Fruit fly (Drosophila melanogaster) whole organism: ENCODE data around the gene CG15892.

ENCODE experiments used
- CG8478 ChIP-seq: fragments of >200 bp; optimal IDR thresholded peaks from 2 replicates; lab custom pipeline; 2018; ENCODE audit warnings: inconsistent platforms
- Dll ChIP-seq: fragments of >200 bp; optimal IDR thresholded peaks from 2 replicates; lab custom pipeline; 2017
- EcR ChIP-seq, 2 experiments: fragments of >200 bp; optimal IDR thresholded peaks; 2 replicates each; lab custom pipeline; 2017; ENCODE audit warnings: missing biosample characterization in 2 of 2, missing genetic modification characterization in 2 of 2, missing genetic modification reagents in 2 of 2
- pan ChIP-seq: fragments of >200 bp; optimal IDR thresholded peaks from 2 replicates; lab custom pipeline; 2017
- psq ChIP-seq: fragments of >200 bp; optimal IDR thresholded peaks from 2 replicates; lab custom pipeline; 2017
- usp ChIP-seq: fragments of >200 bp; optimal IDR thresholded peaks from 2 replicates; lab custom pipeline; 2017; ENCODE audit warnings: missing biosample characterization, missing genetic modification characterization, mixed read lengths

Gene CG15892

DNA sequence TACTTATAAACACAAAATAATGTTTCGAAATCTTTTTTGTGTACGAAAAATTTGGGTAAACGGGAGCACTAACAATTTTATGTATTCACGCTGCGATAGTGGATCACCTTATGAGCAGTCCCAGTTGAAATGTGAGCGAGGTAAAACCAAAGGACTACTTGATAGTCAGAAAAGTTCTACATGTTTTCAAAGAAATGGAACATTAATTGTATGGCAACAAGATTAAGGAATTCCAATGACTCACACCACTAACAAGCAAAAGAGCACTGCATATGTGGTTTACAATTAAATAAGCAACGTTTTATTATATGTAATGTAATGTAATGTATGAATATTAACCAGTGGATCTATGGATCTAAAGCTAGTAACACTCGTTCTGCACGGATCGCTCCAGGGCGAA lies at the start of gene CG15892:
TSS of gene CG15892 (minus strand) at position 101 of the 400 bp plus-strand sequence.
- TF ChIP-seq psq (lab: Kevin White, UChicago) = no peak
- no peak for TF ChIP-seq pan (lab: Kevin White, UChicago)
- TF ChIP-seq usp (GFP tag; lab: Kevin White, UChicago) = no peak
- TF ChIP-seq CG8478 (lab: Kevin White, UChicago) = no peak
- TF ChIP-seq Dll (lab: Kevin White, UChicago) = no peak

- TF ChIP-seq psq (lab: Kevin White, UChicago) = no peak
- TF ChIP-seq pan (lab: Kevin White, UChicago) = peak; percentile 76
These were observed 49.2 kb upstream of the CG15892 start for dm6 chrX:6343323-6343722.

dm6 chrX:6341678-6342077 lies 47.5 kb upstream of the CG15892 start:
- TF ChIP-seq CG8478 (lab: Kevin White, UChicago) = no peak
- no peak for TF ChIP-seq usp (GFP tag; lab: Kevin White, UChicago)
- TF ChIP-seq pan (lab: Kevin White, UChicago) = no peak
- no peak for TF ChIP-seq Dll (lab: Kevin White, UChicago)
- no peak for TF ChIP-seq EcR (GFP tag; optimal IDR thresholded peaks at IDR 0.05; lab: Kevin White, UChicago)
- TF ChIP-seq psq (lab: Kevin White, UChicago) = no peak

DNA sequence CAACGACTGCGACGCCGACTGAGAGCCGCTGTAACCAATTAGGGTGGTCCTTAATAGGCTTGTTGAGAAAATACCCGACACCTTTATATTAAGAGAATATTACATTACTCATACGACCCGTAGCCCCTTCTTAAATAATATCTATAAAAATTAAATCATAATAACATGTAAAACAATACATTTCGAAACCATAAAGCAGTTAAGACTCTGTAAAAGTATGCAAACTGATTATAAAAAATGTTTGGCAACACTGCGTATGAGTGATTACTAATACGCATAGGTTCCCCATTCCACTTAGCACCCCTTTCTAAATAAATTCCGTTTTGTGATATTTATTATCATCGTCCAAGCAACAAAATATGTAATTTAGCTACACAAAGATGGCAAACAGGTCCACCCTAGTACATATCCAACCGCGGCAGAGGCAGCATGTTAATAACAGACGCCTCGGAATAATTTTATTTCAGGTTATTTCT lies 46.5 kb upstream of the CG15892 start:
- TF ChIP-seq usp (GFP tag; lab: Kevin White, UChicago) = no peak
- TF ChIP-seq Dll (lab: Kevin White, UChicago) = no peak
- TF ChIP-seq psq (lab: Kevin White, UChicago) = no peak
- no peak for TF ChIP-seq EcR (GFP tag; optimal IDR thresholded peaks at IDR 0.05; lab: Kevin White, UChicago)
- no peak for TF ChIP-seq CG8478 (lab: Kevin White, UChicago)
- TF ChIP-seq pan (lab: Kevin White, UChicago) = no peak

- peak in 1 of 2 experiments; percentile 30 for TF ChIP-seq EcR (GFP tag; optimal IDR thresholded peaks at IDR 0.05; lab: Kevin White, UChicago)
- TF ChIP-seq psq (lab: Kevin White, UChicago) = no peak
- no peak for TF ChIP-seq pan (lab: Kevin White, UChicago)
- TF ChIP-seq usp (GFP tag; lab: Kevin White, UChicago) = no peak
- no peak for TF ChIP-seq Dll (lab: Kevin White, UChicago)
- no peak for TF ChIP-seq CG8478 (lab: Kevin White, UChicago)
These were observed 45.9 kb upstream of the CG15892 start for dm6 chrX:6339970-6340548.

dm6 chrX:6338738-6339614 lies 44.8 kb upstream of the CG15892 start:
- TF ChIP-seq psq (lab: Kevin White, UChicago) = no peak

DNA sequence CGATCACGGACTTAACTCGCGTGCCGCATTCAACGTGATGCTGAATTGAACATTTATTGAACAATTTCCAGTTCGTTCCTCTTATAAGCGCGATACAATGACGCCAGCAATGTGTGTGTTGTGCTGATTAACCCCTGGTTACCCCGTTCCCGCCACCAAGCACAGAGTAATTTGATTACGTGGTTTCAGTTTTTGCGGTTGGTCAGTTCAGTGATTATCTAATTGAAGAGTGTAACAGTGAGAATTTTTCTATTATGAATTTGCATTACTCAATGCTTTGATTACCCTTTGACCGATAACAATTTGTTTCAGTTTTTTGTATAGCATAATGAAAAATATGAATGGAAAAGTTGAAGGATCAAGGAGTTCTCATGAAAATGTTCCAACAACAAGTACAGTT lies 43.6 kb upstream of the CG15892 start, which contains the start of gene CG3842:
TSS of gene CG3842 (plus strand) at position 61 of the 400 bp plus-strand sequence.
- TF ChIP-seq psq (lab: Kevin White, UChicago) (no peak), EcR (GFP tag; optimal IDR thresholded peaks at IDR 0.05; lab: Kevin White, UChicago) (no peak), CG8478 (lab: Kevin White, UChicago) (no peak), pan (lab: Kevin White, UChicago) (no peak)

DNA sequence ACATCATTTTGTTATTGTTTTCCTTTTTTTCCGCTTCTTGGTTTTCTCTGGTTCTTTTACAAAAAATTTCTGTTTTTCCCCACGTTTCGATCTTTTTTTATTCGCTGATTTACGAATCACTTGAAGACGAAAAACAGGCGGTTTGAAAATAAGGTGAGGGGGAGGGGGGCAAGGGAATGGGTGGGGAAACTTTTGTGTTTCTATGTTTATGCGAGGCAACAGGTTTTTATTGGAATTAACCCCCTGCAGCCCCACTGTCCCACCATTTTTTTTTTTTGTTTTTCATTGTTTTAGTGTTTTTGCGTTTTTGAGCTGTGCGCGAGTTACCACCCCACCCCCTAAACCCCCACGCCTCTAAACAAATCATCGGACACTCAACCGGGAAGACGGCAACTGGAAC lies 40.8 kb upstream of the CG15892 start:
- TF ChIP-seq EcR (GFP tag; optimal IDR thresholded peaks at IDR 0.05; lab: Kevin White, UChicago) = no peak
- TF ChIP-seq Dll (lab: Kevin White, UChicago) = no peak
- TF ChIP-seq CG8478 (lab: Kevin White, UChicago) = no peak
- no peak for TF ChIP-seq usp (GFP tag; lab: Kevin White, UChicago)
- TF ChIP-seq pan (lab: Kevin White, UChicago) = no peak
- TF ChIP-seq psq (lab: Kevin White, UChicago) = no peak

DNA sequence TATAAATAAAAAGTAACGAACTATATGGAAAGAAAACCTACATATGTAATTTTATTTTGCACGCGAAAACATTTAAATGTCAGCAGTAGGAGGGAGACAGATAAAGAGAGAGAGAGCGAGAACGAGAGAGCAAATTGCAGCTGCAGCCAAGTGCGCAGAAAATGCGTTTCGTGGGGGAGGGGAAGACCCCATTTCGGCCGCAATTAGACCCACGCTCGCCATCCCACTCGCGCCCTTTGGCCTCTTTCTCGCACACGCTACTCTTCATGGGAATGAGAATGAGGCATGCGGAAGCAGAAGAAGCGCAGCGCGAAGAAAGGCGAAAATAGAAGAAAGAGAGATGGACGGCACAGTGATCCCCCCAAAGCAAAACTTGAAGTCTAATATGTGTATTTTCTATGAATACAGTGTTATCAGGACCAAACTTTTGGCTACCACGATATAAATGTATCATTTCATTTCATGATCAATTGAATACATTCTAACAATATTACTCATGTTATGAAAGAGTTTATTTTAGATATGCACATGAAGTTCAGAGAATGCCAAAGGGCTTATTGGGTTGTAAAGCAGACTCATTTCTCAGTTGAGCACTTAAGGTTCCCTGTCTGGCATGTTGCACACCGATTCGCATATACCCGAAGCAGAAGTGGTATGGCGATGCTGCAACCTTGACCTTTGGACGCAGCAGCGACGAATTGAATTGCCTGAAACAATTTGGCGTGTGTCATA lies 39.0 kb upstream of the CG15892 start:
- TF ChIP-seq CG8478 (lab: Kevin White, UChicago) (no peak), Dll (lab: Kevin White, UChicago) (no peak), EcR (GFP tag; optimal IDR thresholded peaks at IDR 0.05; lab: Kevin White, UChicago) (no peak), psq (lab: Kevin White, UChicago) (no peak), pan (lab: Kevin White, UChicago) (no peak), usp (GFP tag; lab: Kevin White, UChicago) (no peak)

- TF ChIP-seq pan (lab: Kevin White, UChicago) = no peak
- no peak for TF ChIP-seq CG8478 (lab: Kevin White, UChicago)
- no peak for TF ChIP-seq Dll (lab: Kevin White, UChicago)
- no peak for TF ChIP-seq psq (lab: Kevin White, UChicago)
- TF ChIP-seq usp (GFP tag; lab: Kevin White, UChicago) = no peak
- TF ChIP-seq EcR (GFP tag; optimal IDR thresholded peaks at IDR 0.05; lab: Kevin White, UChicago) = no peak
These were observed 36.3 kb upstream of the CG15892 start, which contains the start of gene CG42240 for dm6 chrX:6330369-6330949. TSS of gene CG42240 (plus strand) at chrX:6330842.
